Fruit fly (Drosophila melanogaster) Kc167 (cell line): ENCODE data around the gene CG3038.

Source experiments
- Myc ChIP-seq: fragments of >200 bp; optimal IDR thresholded peaks from 2 replicates; lab custom pipeline; 2017; ENCODE audit warnings: missing external identifiers
- Sin3A ChIP-seq: fragments of >200 bp; optimal IDR thresholded peaks from 2 replicates; lab custom pipeline; 2018; ENCODE audit warnings: missing external identifiers
- h ChIP-seq: fragments of >200 bp; optimal IDR thresholded peaks from 3 replicates; lab custom pipeline; 2018; ENCODE audit warnings: missing external identifiers
- insv ChIP-seq: fragments of >200 bp; optimal IDR thresholded peaks from 3 replicates; lab custom pipeline; 2018; ENCODE audit warnings: missing external identifiers
- psq ChIP-seq: fragments of >200 bp; optimal IDR thresholded peaks from 2 replicates; lab custom pipeline; 2017; ENCODE audit warnings: missing external identifiers
- ttk ChIP-seq: sonication (Bioruptor generic); optimal IDR thresholded peaks from 2 replicates; lab custom pipeline; 2017; ENCODE audit warnings: missing external identifiers

dm6 chrX:266978-267439 lies 21.4 kb upstream of the CG3038 start, which contains the start of gene CG13376:
- no peak for TF ChIP-seq psq (lab: Kevin White, UChicago)
- no peak for TF ChIP-seq h (lab: Kevin White, UChicago)
- no peak for TF ChIP-seq ttk
- no peak for TF ChIP-seq insv
- no peak for TF ChIP-seq Sin3A (lab: Kevin White, UChicago)
- no peak for TF ChIP-seq Myc (lab: Kevin White, UChicago)
